Fruit fly (Drosophila melanogaster): ENCODE measurements around the gene Vha26.

Gene Vha26

DNA sequence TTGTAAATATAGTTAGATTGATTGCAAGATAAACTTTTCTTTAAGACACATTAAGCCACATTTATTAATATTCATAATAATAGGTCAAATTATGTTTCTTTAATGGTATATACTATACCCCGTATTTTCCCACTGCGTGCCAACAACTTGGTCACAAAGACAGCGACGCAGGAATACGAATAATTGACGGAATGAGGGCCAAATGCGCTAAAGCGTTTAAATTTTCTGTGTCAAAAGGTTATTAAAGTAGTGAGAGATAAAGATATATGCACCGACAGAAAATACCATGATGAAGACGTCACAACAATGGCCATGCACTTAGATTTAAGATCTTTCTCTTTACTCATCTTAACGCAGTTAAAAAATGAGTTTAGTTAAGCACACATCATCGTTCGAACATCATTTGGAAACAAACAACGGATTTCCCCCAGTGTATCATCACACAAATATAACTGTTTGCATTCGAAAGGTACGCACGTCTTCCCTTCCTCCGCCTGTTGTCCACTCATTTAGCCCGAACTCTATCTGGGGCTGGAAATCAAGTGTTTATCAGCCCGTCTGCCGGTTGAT, 28.9 kb downstream of the Vha26 start (continued):
- TF ChIP-seq Lhr (GFP tag; optimal IDR thresholded peaks at IDR 0.05) (no peak), CG1792 (GFP tag; optimal IDR thresholded peaks at IDR 0.05) (peak; percentile 40), CG11696 (GFP tag; IDR thresholded peaks at IDR 0.05) (no peak), ssp (GFP tag; IDR thresholded peaks at IDR 0.05) (no peak), CG7987 (GFP tag; optimal IDR thresholded peaks at IDR 0.05) (no peak), CG8290 (GFP tag; optimal IDR thresholded peaks at IDR 0.05) (peak; percentile 7), CG8290 (tag; optimal IDR thresholded peaks at IDR 0.05) (peak in 1 of 2 experiments; percentile 81), lbe (GFP tag; optimal IDR thresholded peaks at IDR 0.05) (no peak), Dref (GFP tag; IDR thresholded peaks at IDR 0.05) (no peak), CG13424 (tag; optimal IDR thresholded peaks at IDR 0.05) (peak; percentile 60), CG2678 (tag; optimal IDR thresholded peaks at IDR 0.05) (peak; percentile 80), Stat92E (GFP tag; optimal IDR thresholded peaks at IDR 0.05) (peak in 1 of 3 experiments; percentile 12), CG8765 (GFP tag; IDR thresholded peaks at IDR 0.05) (no peak), gfzf (GFP tag; optimal IDR thresholded peaks at IDR 0.05) (no peak), gt (GFP tag; IDR thresholded peaks at IDR 0.05) (no peak), ftz-f1 (GFP tag; optimal IDR thresholded peaks at IDR 0.05) (no peak), CG11456 (GFP tag; IDR thresholded peaks at IDR 0.05) (peak; percentile 66; the same call in 1 of the 3 replicates), CG32772 (GFP tag; IDR thresholded peaks at IDR 0.05) (peak; percentile 32; the same call in 1 of the 2 replicates), tgo (GFP tag; IDR thresholded peaks at IDR 0.05) (peak; percentile 55), CG12942 (GFP tag; optimal IDR thresholded peaks at IDR 0.05) (peak; percentile 6), crp (GFP tag; optimal IDR thresholded peaks at IDR 0.05) (peak in 1 of 2 experiments; percentile 20), CG9727 (GFP tag; optimal IDR thresholded peaks at IDR 0.05) (peak; percentile 75), chm (GFP tag; IDR thresholded peaks at IDR 0.05) (peak; percentile 62; the same call in 1 of the 2 replicates), Drgx (GFP tag; IDR thresholded peaks at IDR 0.05) (peak; percentile 49; the same call in 1 of the 2 replicates), TFAM (GFP tag; optimal IDR thresholded peaks at IDR 0.05) (no peak), CG11398 (GFP tag; optimal IDR thresholded peaks at IDR 0.05) (peak; percentile 60), CG7271 (tag; optimal IDR thresholded peaks at IDR 0.05) (no peak), NC2β (GFP tag; optimal IDR thresholded peaks at IDR 0.05) (peak; percentile 62), ems (GFP tag; optimal IDR thresholded peaks at IDR 0.05) (peak; percentile 52), ERR (GFP tag; optimal IDR thresholded peaks at IDR 0.05) (peak; percentile 43), dpn (GFP tag; optimal IDR thresholded peaks at IDR 0.05) (peak; percentile 72 to 73), knrl (GFP tag; IDR thresholded peaks at IDR 0.05; ENCODE audit: partially characterized antibody) (no peak), gsb (GFP tag; IDR thresholded peaks at IDR 0.05) (0 out of 2 replicates have a peak, but pooled peaks have one; percentile 9), luna (GFP tag; optimal IDR thresholded peaks at IDR 0.05) (peak; percentile 21), Ravus (GFP tag; IDR thresholded peaks at IDR 0.05) (no peak; the same call in 1 of the 2 replicates), bowl (GFP tag; IDR thresholded peaks at IDR 0.05) (0 out of 2 replicates have a peak, but pooled peaks have one; percentile 14), nerfin-1 (tag; optimal IDR thresholded peaks at IDR 0.05) (peak; percentile 51), Dek (tag; optimal IDR thresholded peaks at IDR 0.05) (peak; percentile 40), zfh2 (GFP tag; optimal IDR thresholded peaks at IDR 0.05) (peak; percentile 38), CG42726 (GFP tag; IDR thresholded peaks at IDR 0.05; ENCODE audit: partially characterized antibody) (no peak), pita (GFP tag; optimal IDR thresholded peaks at IDR 0.05) (no peak), aop (GFP tag; IDR thresholded peaks at IDR 0.05) (no peak), chinmo (GFP tag; IDR thresholded peaks at IDR 0.05; ENCODE audit: partially characterized antibody) (no peak), CG8944 (GFP tag; optimal IDR thresholded peaks at IDR 0.05) (peak; percentile 52), CG4707 (GFP tag; optimal IDR thresholded peaks at IDR 0.05) (no peak), sima (GFP tag; optimal IDR thresholded peaks at IDR 0.05) (no peak), Nf-YA (GFP tag; IDR thresholded peaks at IDR 0.05) (peak; percentile 35; the same call in 1 of the 2 replicates), CG3838 (GFP tag; optimal IDR thresholded peaks at IDR 0.05) (no peak), H15 (GFP tag; IDR thresholded peaks at IDR 0.05) (peak; percentile 24; the same call in 1 of the 3 replicates), ase (GFP tag; IDR thresholded peaks at IDR 0.05) (peak; percentile 55; the same call in 1 of the 3 replicates)

Measured in whole organism, embryonic.